Fruit fly (Drosophila melanogaster) whole organism, embryonic: ENCODE measurements around the gene Tctp.

Experiments
- CG10321 ChIP-seq: fragments of 200-800 bp; sonication (Bioruptor generic); IDR thresholded peaks from 2 replicates; pipeline ENCODE4 v1.3.6; 2022; ENCODE audit warnings: missing biosample characterization, missing genetic modification characterization
- CG10565 ChIP-seq: fragments of 200-800 bp; sonication (Bioruptor generic); optimal IDR thresholded peaks from 3 replicates; lab custom pipeline; 2016; ENCODE audit warnings: missing biosample characterization, mild to moderate bottlenecking, missing genetic modification characterization
- CG10959 ChIP-seq: fragments of 200-800 bp; sonication (Bioruptor generic); IDR thresholded peaks from 2 replicates; pipeline ENCODE4 v1.3.6; 2022; ENCODE audit warnings: missing biosample characterization, missing genetic modification characterization
- CG12391 ChIP-seq: fragments of 200-800 bp; sonication (Bioruptor generic); optimal IDR thresholded peaks from 3 replicates; lab custom pipeline; 2018; ENCODE audit warnings: missing biosample characterization, mild to moderate bottlenecking, missing genetic modification characterization, moderate library complexity
- CG12659 ChIP-seq: fragments of 200-800 bp; sonication (Bioruptor generic); optimal IDR thresholded peaks from 3 replicates; lab custom pipeline; 2017; ENCODE audit warnings: mild to moderate bottlenecking, missing biosample characterization, missing genetic modification reagents, missing genetic modification characterization
- CG13296 ChIP-seq: fragments of 200-800 bp; sonication (Bioruptor generic); optimal IDR thresholded peaks from 3 replicates; lab custom pipeline; 2018; ENCODE audit warnings: missing biosample characterization, mild to moderate bottlenecking, missing genetic modification characterization
- CG14710 ChIP-seq: fragments of 200-800 bp; sonication (Bioruptor generic); optimal IDR thresholded peaks from 3 replicates; lab custom pipeline; 2019; ENCODE audit warnings: missing biosample characterization, mild to moderate bottlenecking, missing genetic modification characterization, moderate library complexity
- CG14965 ChIP-seq: fragments of 200-800 bp; sonication (Bioruptor generic); optimal IDR thresholded peaks from 2 replicates; lab custom pipeline; 2016; ENCODE audit warnings: missing biosample characterization, missing genetic modification characterization, borderline replicate concordance
- CG15073 ChIP-seq: fragments of 200-800 bp; sonication (Bioruptor generic); optimal IDR thresholded peaks from 2 replicates; lab custom pipeline; 2016; ENCODE audit warnings: missing biosample characterization, missing genetic modification characterization
- CG18619 ChIP-seq: fragments of 200-800 bp; sonication (Bioruptor generic); optimal IDR thresholded peaks from 3 replicates; lab custom pipeline; 2017; ENCODE audit warnings: missing biosample characterization, mild to moderate bottlenecking, missing genetic modification characterization
- CG2678 ChIP-seq: fragments of 200-800 bp; sonication (Bioruptor generic); optimal IDR thresholded peaks from 3 replicates; lab custom pipeline; 2019; ENCODE audit warnings: missing biosample characterization, mild to moderate bottlenecking, missing genetic modification characterization, moderate library complexity
- CG30403 ChIP-seq: fragments of 200-800 bp; sonication (Bioruptor generic); optimal IDR thresholded peaks from 3 replicates; lab custom pipeline; 2016; ENCODE audit warnings: missing biosample characterization, missing genetic modification characterization
- CG34422 ChIP-seq: fragments of 200-800 bp; sonication (Bioruptor generic); IDR thresholded peaks from 3 replicates; pipeline ENCODE4 v1.3.6; 2022; ENCODE audit warnings: missing biosample characterization, missing genetic modification characterization
- CG3838 ChIP-seq: fragments of 200-800 bp; sonication (Bioruptor generic); optimal IDR thresholded peaks from 3 replicates; lab custom pipeline; 2016; ENCODE audit warnings: missing biosample characterization, missing genetic modification characterization
- CG8281 ChIP-seq: fragments of 200-800 bp; sonication (Bioruptor generic); optimal IDR thresholded peaks from 2 replicates; lab custom pipeline; 2018; ENCODE audit warnings: missing biosample characterization, mild to moderate bottlenecking, missing genetic modification characterization, moderate library complexity
- CG8388 ChIP-seq: fragments of 200-800 bp; sonication (Bioruptor generic); optimal IDR thresholded peaks from 2 replicates; lab custom pipeline; 2019; ENCODE audit warnings: missing biosample characterization, mild to moderate bottlenecking, missing genetic modification characterization, moderate library complexity
- CG9797 ChIP-seq: fragments of 200-800 bp; sonication (Bioruptor generic); optimal IDR thresholded peaks from 3 replicates; lab custom pipeline; 2018; ENCODE audit warnings: missing biosample characterization, mild to moderate bottlenecking, missing genetic modification characterization
- CoRest ChIP-seq: fragments of 200-800 bp; sonication (Bioruptor generic); optimal IDR thresholded peaks from 3 replicates; lab custom pipeline; 2018; ENCODE audit warnings: missing biosample characterization, mild to moderate bottlenecking, missing genetic modification characterization, moderate library complexity
- Dip3 ChIP-seq: fragments of 200-800 bp; sonication (Bioruptor generic); optimal IDR thresholded peaks from 3 replicates; lab custom pipeline; 2016; ENCODE audit warnings: missing biosample characterization, missing genetic modification characterization
- Drgx ChIP-seq: fragments of 200-800 bp; sonication (Bioruptor generic); IDR thresholded peaks from 2 replicates; pipeline ENCODE4 v1.3.6; 2022; ENCODE audit warnings: missing biosample characterization, missing genetic modification characterization
- H2.0 ChIP-seq: fragments of 200-800 bp; sonication (Bioruptor generic); IDR thresholded peaks from 2 replicates; pipeline ENCODE4 v1.3.6; 2022; ENCODE audit warnings: missing biosample characterization, missing genetic modification characterization
- Hr51 ChIP-seq, 2 experiments: fragments of 200-800 bp; sonication (Bioruptor generic); optimal IDR thresholded peaks; 2 replicates in 1 of 2; 3 replicates in 1 of 2; lab custom pipeline; 2016 to 2018; ENCODE audit warnings: missing biosample characterization in 2 of 2, missing genetic modification characterization in 2 of 2, mild to moderate bottlenecking in 1 of 2, moderate library complexity in 1 of 2
- MESR4 ChIP-seq: fragments of 200-800 bp; sonication (Bioruptor generic); optimal IDR thresholded peaks from 2 replicates; lab custom pipeline; 2018; ENCODE audit warnings: missing biosample characterization, mild to moderate bottlenecking, missing genetic modification characterization, moderate library complexity
- NC2β ChIP-seq: fragments of 200-800 bp; sonication (Bioruptor generic); optimal IDR thresholded peaks from 2 replicates; lab custom pipeline; 2016; ENCODE audit warnings: missing biosample characterization, missing genetic modification characterization
- Ptx1 ChIP-seq: fragments of 200-800 bp; sonication (Bioruptor generic); IDR thresholded peaks from 2 replicates; pipeline ENCODE4 v1.3.6; 2022; ENCODE audit warnings: missing biosample characterization, missing genetic modification characterization
- Ravus ChIP-seq: fragments of 200-800 bp; sonication (Bioruptor generic); IDR thresholded peaks from 2 replicates; pipeline ENCODE4 v1.3.6; 2022; ENCODE audit warnings: missing biosample characterization, missing genetic modification characterization
- Six4 ChIP-seq: fragments of 200-800 bp; sonication (Bioruptor generic); optimal IDR thresholded peaks from 2 replicates; lab custom pipeline; 2016; ENCODE audit warnings: missing biosample characterization, missing genetic modification characterization
- Ssrp ChIP-seq: fragments of 200-800 bp; sonication (Bioruptor generic); optimal IDR thresholded peaks from 2 replicates; lab custom pipeline; 2018; ENCODE audit warnings: missing biosample characterization, mild to moderate bottlenecking, missing genetic modification characterization, moderate library complexity
- Taf1 ChIP-seq: fragments of 200-800 bp; sonication (Bioruptor generic); IDR thresholded peaks from 2 replicates; pipeline ENCODE4 v1.3.6; 2022; ENCODE audit warnings: missing biosample characterization, missing genetic modification characterization
- ab ChIP-seq: fragments of 200-800 bp; sonication (Bioruptor generic); optimal IDR thresholded peaks from 2 replicates; lab custom pipeline; 2016; ENCODE audit warnings: missing biosample characterization, missing genetic modification characterization
- ac ChIP-seq: fragments of 200-800 bp; sonication (Bioruptor generic); optimal IDR thresholded peaks from 3 replicates; lab custom pipeline; 2017; ENCODE audit warnings: missing biosample characterization, mild to moderate bottlenecking, missing genetic modification characterization
- ara ChIP-seq: fragments of 200-800 bp; sonication (Bioruptor generic); IDR thresholded peaks from 2 replicates; pipeline ENCODE4 v1.3.6; 2022; ENCODE audit warnings: missing biosample characterization, missing genetic modification characterization
- bab2 ChIP-seq: fragments of 200-800 bp; sonication (Bioruptor generic); optimal IDR thresholded peaks from 2 replicates; lab custom pipeline; 2016; ENCODE audit warnings: missing biosample characterization, missing genetic modification characterization
- chif ChIP-seq, 2 experiments: fragments of 200-800 bp; sonication (Bioruptor generic); optimal IDR thresholded peaks; 3 replicates each; lab custom pipeline; 2016; ENCODE audit warnings: missing biosample characterization in 2 of 2, missing genetic modification characterization in 2 of 2
- dimm ChIP-seq: fragments of 200-800 bp; sonication (Bioruptor generic); IDR thresholded peaks from 2 replicates; pipeline ENCODE4 v1.3.6; 2022; ENCODE audit warnings: missing biosample characterization, missing genetic modification characterization
- fd102C ChIP-seq: fragments of 200-800 bp; sonication (Bioruptor generic); optimal IDR thresholded peaks from 2 replicates; lab custom pipeline; 2018; ENCODE audit warnings: missing biosample characterization, mild to moderate bottlenecking, missing genetic modification characterization, moderate library complexity
- gce ChIP-seq: fragments of 200-800 bp; sonication (Bioruptor generic); IDR thresholded peaks from 3 replicates; pipeline ENCODE4 v1.3.6; 2022; ENCODE audit warnings: missing biosample characterization, missing genetic modification characterization
- gt ChIP-seq: fragments of 200-800 bp; sonication (Bioruptor generic); IDR thresholded peaks from 2 replicates; pipeline ENCODE4 v1.3.6; 2022; ENCODE audit warnings: missing biosample characterization, missing genetic modification characterization
- her ChIP-seq: fragments of 200-800 bp; sonication (Bioruptor generic); optimal IDR thresholded peaks from 2 replicates; lab custom pipeline; 2016; ENCODE audit warnings: missing biosample characterization, missing genetic modification characterization
- jumu ChIP-seq: fragments of 200-800 bp; sonication (Bioruptor generic); optimal IDR thresholded peaks from 3 replicates; lab custom pipeline; 2016; ENCODE audit warnings: missing biosample characterization, missing genetic modification characterization
- kni ChIP-seq: fragments of 200-800 bp; sonication (Bioruptor generic); optimal IDR thresholded peaks from 3 replicates; lab custom pipeline; 2017; ENCODE audit warnings: mild to moderate bottlenecking, missing biosample characterization, missing genetic modification reagents, missing genetic modification characterization
- knrl ChIP-seq: fragments of 200-800 bp; sonication (Bioruptor generic); IDR thresholded peaks from 3 replicates; pipeline ENCODE4 v1.3.6; 2022; ENCODE audit warnings: missing biosample characterization, missing genetic modification characterization; ENCODE audit not compliant: partially characterized antibody
- lmd ChIP-seq: fragments of 200-800 bp; sonication (Bioruptor generic); IDR thresholded peaks from 2 replicates; pipeline ENCODE4 v1.3.6; 2022; ENCODE audit warnings: missing biosample characterization, missing genetic modification characterization
- maf-S ChIP-seq: fragments of 200-800 bp; sonication (Bioruptor generic); optimal IDR thresholded peaks from 2 replicates; lab custom pipeline; 2016; ENCODE audit warnings: missing biosample characterization, missing genetic modification characterization
- otp ChIP-seq: fragments of 200-800 bp; sonication (Bioruptor generic); IDR thresholded peaks from 3 replicates; pipeline ENCODE4, ENCODE4 v1.3.6; 2022; ENCODE audit warnings: missing biosample characterization, missing genetic modification characterization
- phol ChIP-seq: fragments of 200-800 bp; sonication (Bioruptor generic); optimal IDR thresholded peaks from 3 replicates; lab custom pipeline; 2018; ENCODE audit warnings: missing biosample characterization, mild to moderate bottlenecking, missing genetic modification characterization, moderate library complexity
- sr ChIP-seq: fragments of 200-800 bp; sonication (Bioruptor generic); IDR thresholded peaks from 3 replicates; pipeline ENCODE4 v1.3.6; 2022; ENCODE audit warnings: missing biosample characterization, missing genetic modification characterization
- tap ChIP-seq: fragments of 200-800 bp; optimal IDR thresholded peaks from 3 replicates; lab custom pipeline; 2019; ENCODE audit warnings: missing biosample characterization, mild to moderate bottlenecking, missing genetic modification characterization, moderate library complexity
- toy ChIP-seq: fragments of 200-800 bp; sonication (Bioruptor generic); IDR thresholded peaks from 2 replicates; pipeline ENCODE4 v1.3.6; 2022; ENCODE audit warnings: missing biosample characterization, missing genetic modification characterization
- vvl ChIP-seq: fragments of 200-800 bp; sonication (Bioruptor generic); IDR thresholded peaks from 2 replicates; pipeline ENCODE4 v1.3.6; 2022; ENCODE audit warnings: missing biosample characterization, missing genetic modification characterization
- yki ChIP-seq: fragments of >200 bp; optimal IDR thresholded peaks from 3 replicates; lab custom pipeline; 2018

The Tctp gene

dm6 chr3R:11243057-11243740 is 33.2 kb downstream of the Tctp start (continued):
- TF ChIP-seq CG14965 (GFP tag; lab: Kevin White, UChicago) (no peak), CG2678 (tag; lab: Kevin White, UChicago) (peak; percentile 73), H2.0 (GFP tag; lab: Robert Waterston, UW) (no peak), dimm (GFP tag; lab: Robert Waterston, UW) (no peak), CG15073 (GFP tag; lab: Kevin White, UChicago) (no peak), phol (peak; percentile 29), Hr51 (GFP tag; optimal IDR thresholded peaks at IDR 0.05; lab: Kevin White, UChicago) (no peak), CG13296 (peak; percentile 77), yki (no peak), CG9797 (GFP tag; lab: Kevin White, UChicago) (no peak), bab2 (GFP tag; lab: Kevin White, UChicago) (no peak), chif (GFP tag; optimal IDR thresholded peaks at IDR 0.05; lab: Kevin White, UChicago) (no peak), ara (GFP tag; lab: Robert Waterston, UW) (no peak), Drgx (GFP tag; lab: Robert Waterston, UW) (no peak), lmd (GFP tag; lab: Robert Waterston, UW) (no peak), ac (no peak), CG12659 (no peak), MESR4 (GFP tag; lab: Kevin White, UChicago) (peak; percentile 4), CG8388 (peak; percentile 5), CoRest (tag; lab: Kevin White, UChicago) (no peak), Ravus (no peak), sr (GFP tag; lab: Robert Waterston, UW) (no peak), Ssrp (tag; lab: Kevin White, UChicago) (no peak), toy (GFP tag; lab: Robert Waterston, UW) (no peak), gce (GFP tag; lab: Robert Waterston, UW) (no peak), CG8281 (tag; lab: Kevin White, UChicago) (no peak), CG3838 (GFP tag; lab: Kevin White, UChicago) (no peak), knrl (no peak), otp (GFP tag; lab: Robert Waterston, UW) (no peak), CG12391 (no peak), CG18619 (GFP tag; lab: Kevin White, UChicago) (no peak), gt (no peak), ab (GFP tag; lab: Kevin White, UChicago) (no peak), her (no peak), CG30403 (GFP tag; lab: Kevin White, UChicago) (peak; percentile 41), jumu (GFP tag; lab: Kevin White, UChicago) (no peak), Dip3 (GFP tag; lab: Kevin White, UChicago) (no peak), tap (tag; lab: Kevin White, UChicago) (no peak), CG10321 (GFP tag; lab: Robert Waterston, UW) (no peak), CG34422 (GFP tag; lab: Robert Waterston, UW) (no peak; the same call in 2 of the 3 replicates), Six4 (GFP tag; lab: Kevin White, UChicago) (no peak), kni (GFP tag; lab: Kevin White, UChicago) (no peak), NC2β (GFP tag; lab: Kevin White, UChicago) (no peak), CG14710 (peak; percentile 33), maf-S (GFP tag; lab: Kevin White, UChicago) (no peak), Taf1 (GFP tag; lab: Robert Waterston, UW) (no peak), Ptx1 (GFP tag; lab: Robert Waterston, UW) (peak; percentile 38; the same call in 1 of the 2 replicates), vvl (GFP tag; lab: Robert Waterston, UW) (no peak), CG10565 (no peak), fd102C (GFP tag; lab: Kevin White, UChicago) (no peak), CG10959 (GFP tag; lab: Robert Waterston, UW) (no peak)
